Fruit fly (Drosophila melanogaster): Measurements from ENCODE around the gene CG16800.
A peak's percentile ranks its signal among the peaks of the same experiment; 100 is the strongest.

The CG16800 gene

DNA sequence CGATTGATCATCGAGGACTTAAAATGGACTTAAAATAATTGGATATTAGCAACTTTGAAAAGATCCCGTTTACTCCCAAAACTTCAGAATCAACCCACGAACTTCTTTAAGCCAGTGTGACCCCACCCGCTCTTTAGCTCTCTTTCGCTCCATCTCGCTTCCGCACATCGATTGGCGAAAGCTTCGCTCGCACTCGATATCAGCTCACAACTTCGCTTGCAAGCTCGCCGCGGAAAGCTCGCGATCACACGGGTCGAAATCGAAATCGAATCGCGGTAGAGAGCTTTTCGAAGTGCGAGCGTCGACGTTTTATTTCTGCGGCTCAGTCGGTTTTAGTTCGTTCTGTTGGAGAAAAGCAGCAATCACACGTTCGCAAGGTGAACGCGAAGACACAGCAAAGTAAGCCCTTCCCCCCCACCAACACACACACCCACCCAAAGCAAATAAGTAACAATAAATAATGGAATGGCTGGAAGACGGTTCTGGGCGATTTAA, 7.7 kb downstream of the CG16800 start, which contains the start of gene Vha68-2 (continued):
- TF ChIP-seq shn (GFP tag; optimal IDR thresholded peaks at IDR 0.05) (peak; percentile 53), Vsx1 (GFP tag; optimal IDR thresholded peaks at IDR 0.05) (peak; percentile 68), CG2889 (GFP tag; IDR thresholded peaks at IDR 0.05) (no peak), HmgZ (tag; optimal IDR thresholded peaks at IDR 0.05) (peak; percentile 76), Sox102F (GFP tag; optimal IDR thresholded peaks at IDR 0.05) (peak; percentile 28), gsb (GFP tag; IDR thresholded peaks at IDR 0.05) (no peak), Dip3 (GFP tag; optimal IDR thresholded peaks at IDR 0.05) (no peak), CG16863 (GFP tag; optimal IDR thresholded peaks at IDR 0.05) (no peak), E2f1 (GFP tag; IDR thresholded peaks at IDR 0.05) (no peak), so (GFP tag; IDR thresholded peaks at IDR 0.05) (no peak), pb (GFP tag; optimal IDR thresholded peaks at IDR 0.05) (peak; percentile 10), CG5245 (GFP tag; optimal IDR thresholded peaks at IDR 0.05) (no peak), CG30020 (tag; optimal IDR thresholded peaks at IDR 0.05) (no peak), dimm (GFP tag; IDR thresholded peaks at IDR 0.05) (no peak), Bdp1 (GFP tag; optimal IDR thresholded peaks at IDR 0.05) (no peak), Dll (GFP tag; IDR thresholded peaks at IDR 0.05; ENCODE audit: partially characterized antibody) (0 out of 4 replicates have a peak, but pooled peaks have one; percentile 43), az2 (GFP tag; optimal IDR thresholded peaks at IDR 0.05) (peak; percentile 36), Sry-δ (GFP tag; optimal IDR thresholded peaks at IDR 0.05) (peak; percentile 31), CG11247 (GFP tag; IDR thresholded peaks at IDR 0.05) (peak; percentile 76; the same call in 1 of the 2 replicates), YL-1 (GFP tag; optimal IDR thresholded peaks at IDR 0.05) (peak; percentile 2), Blimp-1 (GFP tag; optimal IDR thresholded peaks at IDR 0.05) (no peak), BtbVII (GFP tag; optimal IDR thresholded peaks at IDR 0.05) (no peak), CG13287 (GFP tag; IDR thresholded peaks at IDR 0.05; ENCODE audit: partially characterized antibody) (peak; percentile 62), da (GFP tag; optimal IDR thresholded peaks at IDR 0.05) (no peak), dan (GFP tag; IDR thresholded peaks at IDR 0.05) (no peak), fru (optimal IDR thresholded peaks at IDR 0.05) (no peak), TFAM (GFP tag; optimal IDR thresholded peaks at IDR 0.05) (no peak), yki (optimal IDR thresholded peaks at IDR 0.05) (no peak), chm (GFP tag; IDR thresholded peaks at IDR 0.05) (0 out of 2 replicates have a peak, but pooled peaks have one; percentile 49), ac (GFP tag; optimal IDR thresholded peaks at IDR 0.05) (no peak), HLH3B (GFP tag; IDR thresholded peaks at IDR 0.05) (peak; percentile 65), CG4360 (GFP tag; IDR thresholded peaks at IDR 0.05) (no peak), fd96Cb (tag; optimal IDR thresholded peaks at IDR 0.05) (no peak), odd (GFP tag; optimal IDR thresholded peaks at IDR 0.05) (peak; percentile 71), CG7928 (GFP tag; optimal IDR thresholded peaks at IDR 0.05) (no peak), abd-A (tag; optimal IDR thresholded peaks at IDR 0.05) (no peak), row (GFP tag; IDR thresholded peaks at IDR 0.05) (peak; percentile 88), CG33213 (GFP tag; optimal IDR thresholded peaks at IDR 0.05) (no peak), eve (GFP tag; optimal IDR thresholded peaks at IDR 0.05) (no peak), pnt (GFP tag; optimal IDR thresholded peaks at IDR 0.05) (no peak), CG31224 (GFP tag; IDR thresholded peaks at IDR 0.05) (no peak), rib (GFP tag; IDR thresholded peaks at IDR 0.05) (0 out of 2 replicates have a peak, but pooled peaks have one; percentile 24), Med (GFP tag) (peak; percentile 87), Stat92E (GFP tag; optimal IDR thresholded peaks at IDR 0.05) (no peak), NC2α (GFP tag; optimal IDR thresholded peaks at IDR 0.05) (peak; percentile 10), CG1832 (GFP tag; optimal IDR thresholded peaks at IDR 0.05) (peak; percentile 44), Elba2 (GFP tag; optimal IDR thresholded peaks at IDR 0.05) (no peak), CG30403 (GFP tag; optimal IDR thresholded peaks at IDR 0.05) (peak; percentile 63), ttk (GFP tag; IDR thresholded peaks at IDR 0.05) (no peak), Doc2 (GFP tag; IDR thresholded peaks at IDR 0.05) (no peak), lilli (GFP tag; optimal IDR thresholded peaks at IDR 0.05) (peak; percentile 47), Sin3A (optimal IDR thresholded peaks at IDR 0.05) (no peak), bcd (GFP tag; optimal IDR thresholded peaks at IDR 0.05) (no peak)
